Fruit fly (Drosophila melanogaster) whole organism, wandering third instar larva: Measurements from ENCODE around the gene ouib.

ENCODE experiments used
- CG9705 ChIP-seq: fragments of 200-800 bp; sonication (Bioruptor generic); optimal IDR thresholded peaks from 2 replicates; lab custom pipeline; 2018; ENCODE audit warnings: missing biosample characterization, mild to moderate bottlenecking, missing genetic modification characterization
- Dfd ChIP-seq: fragments of >200 bp; optimal IDR thresholded peaks from 2 replicates; lab custom pipeline; 2017; ENCODE audit warnings: missing biosample characterization, missing genetic modification characterization
- Myc ChIP-seq: fragments of >200 bp; optimal IDR thresholded peaks from 2 replicates; lab custom pipeline; 2017
- br ChIP-seq: fragments of 200-800 bp; sonication (Bioruptor generic); optimal IDR thresholded peaks from 2 replicates; lab custom pipeline; 2016; ENCODE audit warnings: missing biosample characterization, missing genetic modification characterization
- dl ChIP-seq, 2 experiments: fragments of 175-275, 200-275 bp in 1 of 2; fragments of 200-275 bp in 1 of 2; sonication (Bioruptor generic); optimal IDR thresholded peaks; lab custom pipeline; 2018; ENCODE audit warnings: mild to moderate bottlenecking in 2 of 2, missing biosample characterization in 2 of 2, missing genetic modification characterization in 2 of 2, moderate library complexity in 2 of 2; ENCODE audit not compliant: partially characterized antibody in 2 of 2, insufficient read depth in 1 of 2
- fru ChIP-seq: fragments of 200-800 bp; sonication (Bioruptor generic); optimal IDR thresholded peaks from 3 replicates; lab custom pipeline; 2016; ENCODE audit warnings: missing biosample characterization, mild to moderate bottlenecking, missing genetic modification characterization
- h ChIP-seq: fragments of 200-800 bp; sonication (Bioruptor generic); optimal IDR thresholded peaks from 3 replicates; lab custom pipeline; 2016; ENCODE audit warnings: missing biosample characterization, mild to moderate bottlenecking, missing genetic modification characterization
- lola ChIP-seq: fragments of >200 bp; optimal IDR thresholded peaks from 2 replicates; lab custom pipeline; 2017; ENCODE audit warnings: missing biosample characterization, missing genetic modification characterization
- psq ChIP-seq: fragments of 200-800 bp; sonication (Bioruptor generic); optimal IDR thresholded peaks from 3 replicates; lab custom pipeline; 2017; ENCODE audit warnings: missing biosample characterization, mild to moderate bottlenecking, missing genetic modification characterization, moderate library complexity
- usp ChIP-seq: fragments of >200 bp; optimal IDR thresholded peaks from 2 replicates; lab custom pipeline; 2017; ENCODE audit warnings: missing biosample characterization, missing genetic modification characterization

DNA sequence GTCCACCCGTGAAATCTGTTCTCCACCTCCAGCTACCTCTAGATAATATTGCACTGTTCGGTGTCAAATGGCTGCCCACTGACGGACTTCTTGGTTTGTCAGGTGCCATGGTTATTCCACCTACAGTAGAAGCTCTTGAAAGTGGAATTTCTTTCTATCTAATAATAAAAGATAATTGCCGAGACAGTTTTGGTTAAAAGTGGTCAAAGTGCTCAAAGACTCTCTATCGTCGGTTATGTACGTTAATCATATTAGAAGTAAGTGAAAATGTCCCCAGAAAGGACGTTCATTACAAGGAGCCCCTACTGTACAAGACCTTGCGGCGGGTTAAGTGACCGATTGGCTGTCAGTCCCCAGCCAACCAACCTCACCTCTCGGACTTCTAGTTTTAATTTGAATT is 18.9 kb downstream of the ouib start:
- TF ChIP-seq psq (GFP tag; lab: Kevin White, UChicago): peak; percentile 12
- TF ChIP-seq h (GFP tag; lab: Kevin White, UChicago): peak; percentile 60
- no peak for TF ChIP-seq usp
- peak; percentile 42 for TF ChIP-seq br (GFP tag; lab: Kevin White, UChicago)
- TF ChIP-seq CG9705 (GFP tag; lab: Kevin White, UChicago): no peak
- TF ChIP-seq Myc (lab: Kevin White, UChicago): no peak
- TF ChIP-seq fru: peak; percentile 47
- TF ChIP-seq lola (GFP tag; lab: Kevin White, UChicago): no peak
- TF ChIP-seq dl (GFP tag; optimal IDR thresholded peaks at IDR 0.05; lab: Kevin White, UChicago; ENCODE audit: insufficient read depth in 1 of 2, partially characterized antibody in 2 of 2): no peak
- no peak for TF ChIP-seq Dfd (GFP tag; lab: Kevin White, UChicago)
